Worm (Caenorhabditis elegans): ENCODE data around the gene fkh-9.

The fkh-9 gene

DNA sequence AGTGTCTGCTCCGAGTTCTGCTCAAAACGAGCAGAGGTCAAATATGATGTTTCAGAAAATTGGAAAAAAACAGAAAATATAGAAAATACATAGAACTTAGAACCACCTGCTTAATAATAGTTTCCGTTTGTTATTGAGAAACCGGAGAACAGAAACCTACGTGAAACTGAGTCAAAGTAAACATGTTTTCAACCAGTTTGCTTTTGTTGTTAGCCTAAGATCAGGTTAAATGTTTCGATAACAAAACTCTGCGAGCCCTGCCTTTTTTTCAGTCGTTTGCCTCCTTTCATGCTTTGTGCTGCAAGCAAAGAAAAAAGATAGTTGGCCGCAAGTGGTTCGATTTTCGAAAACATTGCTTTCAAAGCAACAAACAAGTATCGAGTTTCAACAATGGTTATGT is 4.1 kb upstream of the fkh-9 start:
- TF ChIP-seq unc-55 (GFP tag; optimal IDR thresholded peaks at IDR 0.05) (no peak), nhr-129 (tag; optimal IDR thresholded peaks at IDR 0.05) (peak; percentile 2)

DNA sequence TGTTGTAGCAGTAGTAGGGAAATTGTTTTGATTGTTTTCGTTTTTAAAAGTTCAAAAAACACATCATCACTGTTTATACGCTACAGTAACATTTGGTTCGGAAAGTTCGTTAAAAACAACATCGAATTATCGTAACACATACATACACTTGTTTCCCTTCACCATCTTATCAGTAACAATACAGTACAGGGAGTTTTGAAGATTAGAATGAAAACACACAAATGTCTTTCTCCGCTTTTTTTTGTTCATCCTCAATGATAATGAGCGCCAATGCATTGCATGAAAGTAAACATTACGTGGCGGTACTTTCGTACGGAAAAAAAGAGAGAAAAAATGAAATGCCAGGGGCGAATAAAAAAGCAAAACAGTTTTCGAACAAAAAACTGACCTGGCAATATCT is 2.8 kb upstream of the fkh-9 start:
- TF ChIP-seq elt-1 (tag; optimal IDR thresholded peaks at IDR 0.05): no peak
- no peak for TF ChIP-seq zag-1 (tag; optimal IDR thresholded peaks at IDR 0.05)
- no peak for TF ChIP-seq nhr-12 (tag; optimal IDR thresholded peaks at IDR 0.05)
- no peak for TF ChIP-seq unc-39 (tag; optimal IDR thresholded peaks at IDR 0.05)
- TF ChIP-seq sem-4 (tag; optimal IDR thresholded peaks at IDR 0.05): no peak
- TF ChIP-seq nhr-25 (tag; optimal IDR thresholded peaks at IDR 0.05): no peak
- peak in 1 of 2 experiments; percentile 32 for TF ChIP-seq lsy-2 (tag; optimal IDR thresholded peaks at IDR 0.05)
- peak; percentile 89 for TF ChIP-seq fos-1 (tag; optimal IDR thresholded peaks at IDR 0.05)
- no peak for TF ChIP-seq ztf-4 (tag; optimal IDR thresholded peaks at IDR 0.05)
- no peak for TF ChIP-seq nhr-21 (tag; optimal IDR thresholded peaks at IDR 0.05)
- peak; percentile 72 for TF ChIP-seq sma-9 (GFP tag; optimal IDR thresholded peaks at IDR 0.05)
- no peak for TF ChIP-seq sma-9 (tag; optimal IDR thresholded peaks at IDR 0.05)
- peak; percentile 37 for TF ChIP-seq sma-3 (GFP tag; optimal IDR thresholded peaks at IDR 0.05)
- no peak for TF ChIP-seq alr-1 (tag; optimal IDR thresholded peaks at IDR 0.05)
- no peak for TF ChIP-seq Y55F3AM.14 (GFP tag; optimal IDR thresholded peaks at IDR 0.05)
- TF ChIP-seq gmeb-1 (tag; optimal IDR thresholded peaks at IDR 0.05): peak; percentile 52
- no peak for TF ChIP-seq elt-3 (tag; optimal IDR thresholded peaks at IDR 0.05)
- no peak for TF ChIP-seq snpc-4 (tag; optimal IDR thresholded peaks at IDR 0.05)
- TF ChIP-seq crh-2 (tag; optimal IDR thresholded peaks at IDR 0.05): peak; percentile 94
- peak; percentile 54 for TF ChIP-seq F13H6.1 (tag; optimal IDR thresholded peaks at IDR 0.05)
- TF ChIP-seq skn-1 (tag; optimal IDR thresholded peaks at IDR 0.05): peak; percentile 9
- TF ChIP-seq nhr-129 (tag; optimal IDR thresholded peaks at IDR 0.05): peak; percentile 37

DNA sequence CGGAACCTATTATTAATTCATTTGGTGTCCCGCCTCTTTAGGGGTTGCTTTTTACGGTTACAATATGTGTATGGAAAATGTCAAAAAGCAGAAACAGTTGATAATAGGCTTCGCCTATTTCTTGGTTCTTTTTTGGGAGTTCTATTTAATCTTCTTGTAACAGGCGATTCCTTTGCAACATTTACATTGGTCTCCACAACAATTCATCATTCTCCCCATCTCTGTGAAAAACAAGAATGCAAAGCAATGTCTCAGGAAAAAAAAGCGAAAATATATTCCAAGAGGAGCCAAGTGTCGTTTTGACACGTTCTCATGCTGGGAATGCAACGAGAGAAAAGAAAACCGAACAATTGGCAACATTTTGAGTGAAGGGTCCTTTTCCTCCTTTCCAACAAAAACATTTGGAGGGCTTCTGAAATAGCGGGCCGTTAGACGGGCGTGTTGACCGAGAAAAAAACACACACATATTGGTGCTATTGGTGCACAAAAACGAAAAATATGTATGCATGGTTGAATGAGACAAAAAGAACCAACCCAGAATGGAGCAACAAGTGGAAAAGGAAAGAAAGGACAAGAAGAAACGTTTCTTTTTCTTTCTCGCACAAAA is 1.9 kb upstream of the fkh-9 start:
- TF ChIP-seq egl-27 (tag; optimal IDR thresholded peaks at IDR 0.05) (no peak), nhr-77 (tag; optimal IDR thresholded peaks at IDR 0.05) (no peak), mab-5 (tag; optimal IDR thresholded peaks at IDR 0.05) (no peak), ZK546.5 (tag; optimal IDR thresholded peaks at IDR 0.05) (no peak), Y55F3AM.14 (GFP tag; optimal IDR thresholded peaks at IDR 0.05) (no peak), lsy-2 (tag; optimal IDR thresholded peaks at IDR 0.05) (no peak), ztf-4 (tag; optimal IDR thresholded peaks at IDR 0.05) (no peak), mdl-1 (tag; optimal IDR thresholded peaks at IDR 0.05) (no peak), snpc-4 (tag; optimal IDR thresholded peaks at IDR 0.05) (no peak), ceh-16 (tag; optimal IDR thresholded peaks at IDR 0.05) (no peak), dmd-4 (tag; optimal IDR thresholded peaks at IDR 0.05) (no peak), mbf-1 (tag; optimal IDR thresholded peaks at IDR 0.05) (no peak), nhr-6 (tag; optimal IDR thresholded peaks at IDR 0.05) (no peak), nhr-21 (tag; optimal IDR thresholded peaks at IDR 0.05) (no peak)

DNA sequence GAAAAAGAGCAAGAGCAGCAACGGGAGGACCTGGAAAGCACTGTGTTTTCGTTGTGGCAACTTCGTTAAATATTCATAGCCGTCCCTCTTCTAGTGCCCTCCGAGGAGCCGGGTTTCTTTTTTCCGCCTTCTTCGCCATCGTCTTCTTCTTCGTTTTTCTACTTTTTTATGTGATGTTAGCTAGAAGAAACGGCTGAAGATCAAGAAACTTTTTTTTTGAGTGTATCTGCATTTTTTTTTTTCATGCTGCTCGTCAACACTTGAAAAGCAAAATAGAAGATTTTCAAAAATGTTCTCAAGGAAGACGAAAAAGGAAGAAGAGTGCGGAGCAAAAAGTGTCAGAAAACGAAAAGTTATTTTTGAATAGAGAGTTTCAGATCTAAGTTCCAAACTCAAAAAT is 548 bp upstream of the fkh-9 start:
- no peak for TF ChIP-seq nhr-12 (tag; optimal IDR thresholded peaks at IDR 0.05)
- no peak for TF ChIP-seq peb-1 (tag; optimal IDR thresholded peaks at IDR 0.05)
- TF ChIP-seq R02D3.7 (tag; optimal IDR thresholded peaks at IDR 0.05): no peak
- no peak for TF ChIP-seq lin-13 (GFP tag; optimal IDR thresholded peaks at IDR 0.05)
- TF ChIP-seq nhr-10 (tag; optimal IDR thresholded peaks at IDR 0.05): no peak
- no peak for TF ChIP-seq lin-39 (tag; optimal IDR thresholded peaks at IDR 0.05)
- TF ChIP-seq lin-11 (tag; optimal IDR thresholded peaks at IDR 0.05): no peak
- no peak for TF ChIP-seq ztf-1 (GFP tag; conservative IDR thresholded peaks at IDR 0.05)
- TF ChIP-seq elt-3 (tag; optimal IDR thresholded peaks at IDR 0.05): no peak
- no peak for TF ChIP-seq ztf-4 (tag; optimal IDR thresholded peaks at IDR 0.05)
- TF ChIP-seq zag-1 (tag; optimal IDR thresholded peaks at IDR 0.05): no peak
- TF ChIP-seq skn-1 (tag; optimal IDR thresholded peaks at IDR 0.05): no peak
- no peak for TF ChIP-seq sem-4 (tag; optimal IDR thresholded peaks at IDR 0.05)
- TF ChIP-seq mbf-1 (tag; optimal IDR thresholded peaks at IDR 0.05): no peak
- TF ChIP-seq unc-55 (GFP tag; optimal IDR thresholded peaks at IDR 0.05): no peak
- TF ChIP-seq nhr-129 (tag; optimal IDR thresholded peaks at IDR 0.05): no peak
- no peak for TF ChIP-seq crh-2 (tag; optimal IDR thresholded peaks at IDR 0.05)
